Worm (Caenorhabditis elegans): ENCODE data around the gene spat-2.

DNA sequence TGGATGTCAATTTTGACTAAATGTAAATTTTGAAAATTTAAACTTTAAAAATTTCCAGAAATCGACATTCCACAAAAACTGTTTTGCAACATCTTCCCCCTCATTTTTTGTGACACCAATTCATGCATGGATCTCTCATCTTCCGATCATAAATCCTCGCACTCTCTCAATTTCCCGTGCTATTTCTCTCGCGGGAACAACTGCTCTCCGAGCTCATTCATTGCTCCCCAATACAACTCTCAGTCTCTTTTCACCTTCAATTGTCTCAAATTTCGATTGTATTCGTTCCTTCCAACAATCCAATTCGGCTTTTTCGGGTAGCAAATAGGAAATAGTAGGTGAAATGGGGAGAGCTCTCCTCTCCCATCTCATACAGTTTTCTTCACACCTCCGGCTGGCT is 45.9 kb downstream of the spat-2 start:
- TF ChIP-seq T22C8.4 (GFP tag; IDR thresholded peaks at IDR 0.05), result no peak
- TF ChIP-seq med-1 (GFP tag; optimal IDR thresholded peaks at IDR 0.05; ENCODE audit: insufficient read depth), result no peak
- TF ChIP-seq tab-1 (GFP tag; IDR thresholded peaks at IDR 0.05), result no peak
